Fruit fly (Drosophila melanogaster): Measurements from ENCODE around the gene Esp.

Gene Esp

DNA sequence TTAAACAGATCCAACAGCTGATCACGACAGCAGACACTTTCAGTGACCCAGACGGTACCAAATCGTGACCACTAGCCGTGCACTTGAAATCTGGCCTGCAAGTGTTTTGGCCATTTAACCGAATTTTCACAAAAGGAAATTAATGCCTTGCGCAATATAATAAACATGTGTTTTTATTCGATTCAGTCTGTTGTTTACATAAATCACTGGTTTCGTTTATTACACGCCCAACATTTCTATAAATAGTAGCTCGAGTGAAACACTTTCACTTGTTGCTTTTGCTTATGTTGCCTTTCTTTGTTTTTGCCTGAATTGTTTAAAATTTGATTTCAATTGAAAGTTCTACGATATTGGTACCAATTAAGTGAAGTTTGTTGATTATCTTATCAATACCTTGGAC lies 29.3 kb upstream of the Esp start:
- TF ChIP-seq CG10348 (GFP tag; IDR thresholded peaks at IDR 0.05) (no peak), CG12605 (GFP tag; IDR thresholded peaks at IDR 0.05) (no peak)

DNA sequence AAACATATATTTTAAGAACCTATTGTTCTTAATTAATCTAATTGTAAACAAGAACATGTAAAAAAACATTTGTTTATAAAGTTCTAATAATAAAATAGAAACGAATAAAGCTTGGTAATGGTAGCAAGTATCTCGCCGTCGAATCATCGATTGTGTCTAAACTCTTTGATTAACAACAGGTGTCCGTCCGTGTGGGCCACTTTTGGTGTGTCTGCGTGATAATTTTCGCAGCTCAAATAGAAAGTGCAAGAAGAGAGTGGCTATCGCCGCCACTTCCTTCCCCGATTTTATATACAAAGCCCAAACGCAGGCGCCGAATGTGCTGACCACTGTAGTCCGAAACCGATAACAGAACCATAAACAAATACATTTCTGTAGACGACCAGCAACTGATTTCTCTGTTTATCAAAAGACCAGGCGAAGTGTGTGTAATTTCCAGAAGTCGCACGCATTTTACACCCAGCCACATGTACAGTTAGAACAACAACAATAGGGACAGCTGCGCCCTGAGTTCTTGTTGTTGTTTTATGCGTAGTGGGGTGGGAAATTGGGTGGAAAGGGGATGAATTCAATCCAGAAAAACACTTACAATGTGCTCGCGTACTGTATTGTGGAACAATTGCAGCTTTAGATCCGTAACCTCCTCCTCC lies 28.6 kb upstream of the Esp start:
- TF ChIP-seq CG4496 (GFP tag; IDR thresholded peaks at IDR 0.05) (no peak), CG12605 (GFP tag; IDR thresholded peaks at IDR 0.05) (peak; percentile 64), Pif1A (GFP tag; optimal IDR thresholded peaks at IDR 0.05) (no peak), Snoo (tag; optimal IDR thresholded peaks at IDR 0.05) (no peak)

DNA sequence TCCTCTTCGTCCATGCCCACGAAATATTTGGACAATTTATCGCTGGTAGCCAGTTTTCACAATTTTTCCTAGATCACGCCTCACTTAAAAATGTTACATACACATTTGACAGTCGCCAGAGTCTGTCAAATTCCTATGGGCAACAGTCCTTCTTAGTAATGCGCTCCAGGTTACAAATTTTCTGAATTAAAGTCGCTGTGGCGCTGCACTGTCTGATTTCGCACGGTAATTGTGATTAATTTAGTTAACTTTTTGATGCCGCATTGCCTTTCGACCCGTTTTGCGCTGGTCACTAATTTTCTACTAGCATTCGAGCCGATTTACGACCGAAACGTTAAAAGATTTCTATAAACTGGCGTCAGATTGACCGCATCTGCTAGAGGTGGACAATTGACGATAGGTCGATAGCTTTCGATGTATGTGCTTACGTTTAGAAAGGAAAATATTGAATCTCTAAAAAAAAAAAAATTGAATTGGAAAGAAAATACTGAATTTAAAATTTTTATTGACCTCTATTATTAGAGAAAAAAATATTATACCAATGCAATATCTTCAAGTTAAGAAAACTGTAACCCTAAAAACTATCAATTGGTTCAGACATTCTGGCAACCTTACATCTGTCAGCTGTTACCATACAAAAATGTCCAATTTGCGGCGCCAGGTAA lies 28.0 kb upstream of the Esp start, which contains the start of the genes lili and CG34150:
lili (minus strand) TSS at position 376 of the 665 bp plus-strand sequence.
CG34150 (plus strand) TSS at position 626 of the 665 bp plus-strand sequence.
- no peak for TF ChIP-seq CG13204 (GFP tag; optimal IDR thresholded peaks at IDR 0.05)
- TF ChIP-seq Snoo (tag; optimal IDR thresholded peaks at IDR 0.05), result peak; percentile 31
- peak; percentile 38; the same call in 1 of the 2 replicates for TF ChIP-seq Ets98B (GFP tag; IDR thresholded peaks at IDR 0.05)
- peak; percentile 38 for TF ChIP-seq CG9948 (tag; optimal IDR thresholded peaks at IDR 0.05)
- no peak for TF ChIP-seq CG8301 (tag; optimal IDR thresholded peaks at IDR 0.05)
- peak; percentile 60 for TF ChIP-seq CG15710 (tag; optimal IDR thresholded peaks at IDR 0.05)
- TF ChIP-seq CG34367 (tag; optimal IDR thresholded peaks at IDR 0.05), result no peak
- TF ChIP-seq CG12605 (GFP tag; IDR thresholded peaks at IDR 0.05), result peak; percentile 27
- TF ChIP-seq EcR (GFP tag; optimal IDR thresholded peaks at IDR 0.05), result peak; percentile 22
- peak; percentile 28; the same call in 1 of the 2 replicates for TF ChIP-seq CG32121 (GFP tag; IDR thresholded peaks at IDR 0.05)
- peak; percentile 39 for TF ChIP-seq CG17806 (tag; optimal IDR thresholded peaks at IDR 0.05)
- no peak for TF ChIP-seq gl (tag; optimal IDR thresholded peaks at IDR 0.05)
- TF ChIP-seq CG4496 (GFP tag; IDR thresholded peaks at IDR 0.05), result peak; percentile 79

DNA sequence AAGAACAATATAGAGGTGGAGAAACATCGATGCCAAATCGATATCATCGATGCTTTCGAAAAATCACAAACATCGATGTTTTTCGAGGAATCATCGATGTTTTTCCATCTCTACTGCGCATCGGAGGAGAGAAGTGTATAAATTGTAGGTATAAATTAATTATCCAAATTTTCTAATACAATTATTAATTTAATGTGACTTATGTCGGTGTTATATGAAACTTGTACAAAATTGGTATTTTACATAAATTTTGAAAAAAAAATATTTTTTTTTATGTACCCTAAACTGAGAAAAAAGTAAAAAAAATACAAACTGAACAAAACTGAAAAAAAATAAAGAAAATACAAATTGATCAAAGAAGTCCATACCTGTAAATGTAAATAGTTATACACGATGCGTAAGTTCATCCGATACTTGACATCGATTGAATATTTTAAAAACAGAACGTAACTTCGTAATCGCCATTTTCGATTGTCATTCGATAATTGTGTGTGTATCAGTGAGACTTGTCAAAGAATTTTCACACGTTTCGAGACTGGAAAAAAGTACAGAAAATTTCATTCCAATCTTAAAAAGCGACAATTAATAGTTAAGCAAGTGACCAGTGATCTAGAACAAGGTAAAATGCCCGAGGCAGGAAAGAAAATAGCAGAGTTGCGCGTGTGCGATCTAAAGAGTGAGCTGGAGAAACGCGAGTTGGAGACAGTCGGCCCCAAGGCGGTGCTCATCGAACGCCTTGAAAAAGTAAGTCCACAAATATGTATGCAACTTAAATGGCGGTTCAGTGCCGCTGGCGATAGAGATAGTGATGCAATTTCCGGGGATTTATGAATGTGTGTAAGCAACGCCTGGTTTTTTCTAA lies 24.5 kb upstream of the Esp start, which contains the start of the genes CG5808 and Saf-B:
CG5808 (minus strand) TSS at position 15 of the 862 bp plus-strand sequence.
Saf-B (plus strand) TSS at position 472 of the 862 bp plus-strand sequence.
- TF ChIP-seq CG32121 (GFP tag; IDR thresholded peaks at IDR 0.05), result 0 out of 2 replicates have a peak, but pooled peaks have one; percentile 21
- no peak for TF ChIP-seq D1 (tag; optimal IDR thresholded peaks at IDR 0.05)

DNA sequence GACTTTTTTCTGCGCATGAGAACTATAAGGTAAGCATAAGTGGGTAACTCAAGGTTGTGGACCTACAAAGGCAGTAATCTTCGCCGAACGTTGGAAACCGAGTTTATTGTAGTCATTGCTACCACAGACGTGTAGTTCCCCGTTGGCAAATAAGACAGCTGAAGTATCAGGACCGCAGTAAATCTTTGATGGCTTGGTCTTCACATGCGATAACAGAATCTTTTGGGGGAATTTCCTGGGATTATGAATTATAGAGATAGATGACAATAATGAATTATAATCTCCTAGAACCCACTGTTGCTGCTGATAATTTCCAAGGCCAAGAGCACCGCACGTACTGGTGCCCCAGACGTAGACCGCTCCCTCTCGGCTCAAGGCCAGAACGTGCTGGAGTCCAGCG lies 18.7 kb upstream of the Esp start:
- TF ChIP-seq CG34367 (tag; optimal IDR thresholded peaks at IDR 0.05) (no peak), CG10348 (GFP tag; IDR thresholded peaks at IDR 0.05) (no peak), gl (tag; optimal IDR thresholded peaks at IDR 0.05) (no peak), Pif1A (GFP tag; optimal IDR thresholded peaks at IDR 0.05) (no peak), EcR (GFP tag; optimal IDR thresholded peaks at IDR 0.05) (no peak), rn (GFP tag; IDR thresholded peaks at IDR 0.05) (no peak), CG15710 (tag; optimal IDR thresholded peaks at IDR 0.05) (no peak)

DNA sequence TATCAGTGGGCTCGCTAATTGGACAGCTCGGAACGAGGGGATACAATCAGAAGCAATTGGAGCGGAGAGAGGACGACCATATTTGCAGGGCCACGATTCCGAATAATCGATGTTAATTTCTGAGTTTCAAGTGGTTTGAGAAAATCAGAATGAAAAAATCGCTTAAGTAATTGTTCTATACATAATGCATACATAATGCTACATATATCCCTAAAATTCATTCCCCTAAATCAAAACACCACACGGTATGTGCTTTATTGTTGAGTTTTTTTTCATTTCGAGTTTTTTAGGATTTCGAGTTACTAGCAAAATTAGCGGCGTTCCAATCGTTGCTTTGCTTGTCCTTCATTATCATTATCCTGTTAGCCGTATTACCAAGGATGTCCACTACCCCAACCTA lies 16.2 kb upstream of the Esp start, which contains the start of gene niki:
niki (minus strand) TSS at position 101 of the 400 bp plus-strand sequence.
- TF ChIP-seq Ets98B (GFP tag; IDR thresholded peaks at IDR 0.05) (no peak), CG4496 (GFP tag; IDR thresholded peaks at IDR 0.05) (no peak), rn (GFP tag; IDR thresholded peaks at IDR 0.05) (no peak), CG8301 (tag; optimal IDR thresholded peaks at IDR 0.05) (no peak), CG8159 (tag; optimal IDR thresholded peaks at IDR 0.05) (no peak), Snoo (tag; optimal IDR thresholded peaks at IDR 0.05) (no peak), D1 (tag; optimal IDR thresholded peaks at IDR 0.05) (no peak)

DNA sequence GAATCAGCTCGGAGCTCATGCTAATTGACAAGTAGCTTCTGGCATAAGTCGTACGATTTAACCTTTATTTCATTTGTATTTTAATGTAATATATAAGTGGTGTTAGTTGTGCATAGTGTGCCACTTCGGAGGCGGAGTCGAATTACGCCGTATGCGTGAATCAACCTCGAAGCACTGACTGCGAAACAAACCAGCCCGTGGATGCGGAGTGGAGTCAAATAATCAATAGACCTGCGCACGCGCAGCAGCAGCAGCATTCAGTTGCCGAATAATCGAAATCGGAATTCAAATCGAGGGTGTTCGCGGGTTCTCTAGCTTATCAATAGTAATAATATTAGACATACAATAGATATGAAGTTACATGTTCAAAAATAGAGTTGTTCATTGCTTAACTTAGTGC lies 13.5 kb upstream of the Esp start, which contains the start of gene RabX4:
RabX4 (minus strand) TSS at position 176 of the 400 bp plus-strand sequence.
- no peak for TF ChIP-seq rn (GFP tag; IDR thresholded peaks at IDR 0.05)

DNA sequence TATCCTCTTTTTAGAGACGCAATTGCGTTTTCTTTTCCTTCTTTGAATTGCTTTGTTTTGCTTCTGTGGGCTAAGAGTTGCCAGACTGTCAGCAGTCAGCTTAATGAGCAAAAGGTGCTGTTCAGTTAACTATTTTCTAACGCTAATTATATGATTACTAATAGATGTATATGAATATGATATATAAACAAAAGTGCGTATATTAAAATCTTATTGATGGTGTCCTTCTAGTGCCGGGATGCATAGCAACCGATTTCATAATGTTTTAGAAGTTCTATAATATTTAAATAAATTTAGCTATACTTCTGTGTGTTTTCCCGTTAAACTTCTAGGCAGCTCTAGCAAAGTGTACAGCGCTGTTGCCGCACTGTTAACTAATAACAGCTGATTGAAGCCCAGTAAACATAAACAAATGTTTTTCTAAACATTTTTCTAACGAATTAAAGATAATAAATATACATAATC lies 11.8 kb upstream of the Esp start, which contains the start of the genes Kaz and CG43273:
Kaz (minus strand) TSS at position 73 of the 465 bp plus-strand sequence.
CG43273 (plus strand) TSS at position 415 of the 465 bp plus-strand sequence.
- TF ChIP-seq CG32121 (GFP tag; IDR thresholded peaks at IDR 0.05) (peak; percentile 14; the same call in 1 of the 2 replicates), CG4496 (GFP tag; IDR thresholded peaks at IDR 0.05) (peak; percentile 52; the same call in 1 of the 3 replicates), Pif1A (GFP tag; optimal IDR thresholded peaks at IDR 0.05) (no peak), CG12605 (GFP tag; IDR thresholded peaks at IDR 0.05) (no peak)

All from whole organism, pupa.